Worm (Caenorhabditis elegans) whole organism, late embryonic: Measurements from ENCODE around the gene str-217.

Experiments
- C38D4.7 ChIP-seq: fragments of 200-800 bp; sonication (Bioruptor generic); optimal IDR thresholded peaks from 2 replicates; lab custom pipeline; 2018; ENCODE audit warnings: mild to moderate bottlenecking, missing genetic modification characterization, moderate library complexity, missing compliant biosample characterization
- K02D7.2 ChIP-seq: sonication (generic microtip); optimal IDR thresholded peaks from 2 replicates; lab custom pipeline; 2017; ENCODE audit warnings: mild to moderate bottlenecking, missing genetic modification characterization, missing compliant biosample characterization
- K09A11.1 ChIP-seq: sonication (generic microtip); optimal IDR thresholded peaks from 2 replicates; lab custom pipeline; 2017; ENCODE audit warnings: antibody characterized with exemption, mild to moderate bottlenecking, missing genetic modification characterization, missing compliant biosample characterization; ENCODE audit not compliant: insufficient read depth
- T23F11.4 ChIP-seq: fragments of 200-800 bp; sonication (Bioruptor generic); optimal IDR thresholded peaks from 2 replicates; lab custom pipeline; 2018; ENCODE audit warnings: mild to moderate bottlenecking, missing genetic modification characterization, missing compliant biosample characterization
- Y22D7AL.16 ChIP-seq: sonication (generic microtip); optimal IDR thresholded peaks from 2 replicates; lab custom pipeline; 2016; ENCODE audit warnings: missing genetic modification characterization, missing compliant biosample characterization
- ahr-1 ChIP-seq: sonication (generic microtip); optimal IDR thresholded peaks from 2 replicates; lab custom pipeline; 2016; ENCODE audit warnings: missing genetic modification characterization, missing compliant biosample characterization
- ceh-14 ChIP-seq: sonication (generic microtip); optimal IDR thresholded peaks from 2 replicates; lab custom pipeline; 2016; ENCODE audit warnings: missing genotype, missing genetic modification characterization, missing compliant biosample characterization
- ceh-18 ChIP-seq: sonication (generic microtip); optimal IDR thresholded peaks from 2 replicates; lab custom pipeline; 2016; ENCODE audit warnings: missing genetic modification characterization, missing compliant biosample characterization
- ceh-19 ChIP-seq: fragments of 200-800 bp; sonication (Bioruptor generic); optimal IDR thresholded peaks from 2 replicates; lab custom pipeline; 2018; ENCODE audit warnings: mild to moderate bottlenecking, missing genetic modification characterization, missing compliant biosample characterization
- ceh-2 ChIP-seq: sonication (generic microtip); optimal IDR thresholded peaks from 2 replicates; lab custom pipeline; 2016; ENCODE audit warnings: missing genotype, missing genetic modification characterization, missing compliant biosample characterization
- ceh-22 ChIP-seq: sonication (generic microtip); optimal IDR thresholded peaks from 2 replicates; lab custom pipeline; 2017; ENCODE audit warnings: missing biosample characterization, missing genetic modification characterization
- ceh-30 ChIP-seq: fragments of 150-350 bp; optimal IDR thresholded peaks from 2 replicates; lab custom pipeline; 2014; ENCODE audit warnings: missing biosample characterization, missing genetic modification characterization
- ceh-31 ChIP-seq: sonication (generic microtip); optimal IDR thresholded peaks from 2 replicates; lab custom pipeline; 2016; ENCODE audit warnings: missing genetic modification characterization, missing compliant biosample characterization
- ceh-34 ChIP-seq: sonication (generic microtip); optimal IDR thresholded peaks from 2 replicates; lab custom pipeline; 2016; ENCODE audit warnings: mild to moderate bottlenecking, missing genetic modification characterization, missing compliant biosample characterization
- ceh-45 ChIP-seq: fragments of 200-800 bp; sonication (Bioruptor generic); IDR thresholded peaks from 2 replicates; pipeline ENCODE4 v1.3.6; 2022; ENCODE audit warnings: missing genetic modification reagents, missing genetic modification characterization, missing compliant biosample characterization
- ceh-48 ChIP-seq: sonication (generic microtip); optimal IDR thresholded peaks from 2 replicates; lab custom pipeline; 2016; ENCODE audit warnings: missing genetic modification characterization, inconsistent platforms, missing compliant biosample characterization
- ceh-6 ChIP-seq: fragments of 200-800 bp; sonication (Bioruptor generic); optimal IDR thresholded peaks from 2 replicates; lab custom pipeline; 2018; ENCODE audit warnings: mild to moderate bottlenecking, missing genetic modification characterization, missing compliant biosample characterization
- ceh-9 ChIP-seq: sonication (generic microtip); optimal IDR thresholded peaks from 2 replicates; lab custom pipeline; 2016; ENCODE audit warnings: mild to moderate bottlenecking, missing genetic modification characterization, inconsistent platforms, missing compliant biosample characterization
- che-1 ChIP-seq: sonication (generic microtip); optimal IDR thresholded peaks from 2 replicates; lab custom pipeline; 2016; ENCODE audit warnings: mild to moderate bottlenecking, missing genetic modification characterization, missing compliant biosample characterization
- elt-2 ChIP-seq: sonication (generic microtip); optimal IDR thresholded peaks from 2 replicates; lab custom pipeline; 2016; ENCODE audit warnings: missing genetic modification reagents, missing genetic modification characterization, missing compliant biosample characterization
- eyg-1 ChIP-seq: sonication (generic microtip); optimal IDR thresholded peaks from 2 replicates; lab custom pipeline; 2016; ENCODE audit warnings: missing genotype, missing genetic modification characterization, missing compliant biosample characterization
- fkh-6 ChIP-seq: sonication (generic microtip); optimal IDR thresholded peaks from 2 replicates; lab custom pipeline; 2016; ENCODE audit warnings: missing genetic modification characterization, missing compliant biosample characterization
- gmeb-2 ChIP-seq: sonication (generic microtip); optimal IDR thresholded peaks from 2 replicates; lab custom pipeline; 2016; ENCODE audit warnings: missing genetic modification characterization, inconsistent platforms, missing compliant biosample characterization
- hlh-13 ChIP-seq: fragments of 200-800 bp; sonication (Bioruptor generic); optimal IDR thresholded peaks from 2 replicates; lab custom pipeline; 2018; ENCODE audit warnings: mild to moderate bottlenecking, missing genetic modification characterization, missing compliant biosample characterization
- hlh-15 ChIP-seq: sonication (generic microtip); optimal IDR thresholded peaks from 2 replicates; lab custom pipeline; 2016; ENCODE audit warnings: missing genetic modification characterization, missing compliant biosample characterization
- hlh-30 ChIP-seq: sonication (generic microtip); optimal IDR thresholded peaks from 2 replicates; lab custom pipeline; 2017; ENCODE audit warnings: antibody characterized with exemption, missing genetic modification characterization, missing compliant biosample characterization; ENCODE audit not compliant: insufficient read depth
- hlh-6 ChIP-seq: sonication (generic microtip); optimal IDR thresholded peaks from 2 replicates; lab custom pipeline; 2016; ENCODE audit warnings: missing genotype, missing genetic modification characterization, missing compliant biosample characterization
- lin-11 ChIP-seq: fragments of 200-800 bp; sonication (Bioruptor generic); optimal IDR thresholded peaks from 2 replicates; lab custom pipeline; 2018; ENCODE audit warnings: mild to moderate bottlenecking, missing genetic modification characterization, missing compliant biosample characterization
- mec-3 ChIP-seq: sonication (generic microtip); optimal IDR thresholded peaks from 2 replicates; lab custom pipeline; 2016; ENCODE audit warnings: borderline replicate concordance, missing genetic modification characterization, missing compliant biosample characterization
- nfya-1 ChIP-seq: sonication (generic microtip); optimal IDR thresholded peaks from 2 replicates; lab custom pipeline; 2017; ENCODE audit warnings: missing genetic modification characterization, mild to moderate bottlenecking, missing compliant biosample characterization, antibody characterized with exemption, moderate library complexity
- nhr-11 ChIP-seq: fragments of 150-350 bp; optimal IDR thresholded peaks from 2 replicates; lab custom pipeline; 2014; ENCODE audit warnings: missing biosample characterization, missing genetic modification characterization
- npax-4 ChIP-seq: sonication (generic microtip); optimal IDR thresholded peaks from 2 replicates; lab custom pipeline; 2016; ENCODE audit warnings: missing genetic modification characterization, missing compliant biosample characterization
- pag-3 ChIP-seq: sonication (generic microtip); optimal IDR thresholded peaks from 2 replicates; lab custom pipeline; 2016; ENCODE audit warnings: missing compliant biosample characterization, missing genetic modification characterization, borderline replicate concordance
- pat-9 ChIP-seq: fragments of 200-800 bp; sonication (Bioruptor generic); optimal IDR thresholded peaks from 2 replicates; lab custom pipeline; 2018; ENCODE audit warnings: mild to moderate bottlenecking, missing genetic modification characterization, moderate library complexity, missing compliant biosample characterization
- pax-1 ChIP-seq: fragments of 150-350 bp; optimal IDR thresholded peaks from 2 replicates; lab custom pipeline; 2014; ENCODE audit warnings: missing biosample characterization, missing genetic modification characterization
- pha-2 ChIP-seq: sonication (generic microtip); optimal IDR thresholded peaks from 2 replicates; lab custom pipeline; 2017; ENCODE audit warnings: mild to moderate bottlenecking, missing genetic modification characterization, missing compliant biosample characterization
- pha-4 ChIP-seq: fragments of 150-350 bp; optimal IDR thresholded peaks from 2 replicates; lab custom pipeline; 2018; ENCODE audit warnings: missing biosample characterization, missing genetic modification reagents, missing genetic modification characterization
- pros-1 ChIP-seq: fragments of 150-350 bp; optimal IDR thresholded peaks from 2 replicates; lab custom pipeline; 2014; ENCODE audit warnings: missing biosample characterization, missing genetic modification reagents, missing genetic modification characterization
- ref-2 ChIP-seq: sonication (generic microtip); optimal IDR thresholded peaks from 2 replicates; lab custom pipeline; 2016; ENCODE audit warnings: missing genetic modification characterization, missing compliant biosample characterization
- rnt-1 ChIP-seq: sonication (generic microtip); optimal IDR thresholded peaks from 2 replicates; lab custom pipeline; 2016; ENCODE audit warnings: missing genetic modification characterization, missing compliant biosample characterization
- sdc-2 ChIP-seq: sonication (generic microtip); optimal IDR thresholded peaks from 2 replicates; lab custom pipeline; 2016; ENCODE audit warnings: missing genotype, missing genetic modification characterization, missing compliant biosample characterization
- sox-4 ChIP-seq: sonication (generic microtip); optimal IDR thresholded peaks from 2 replicates; lab custom pipeline; 2017; ENCODE audit warnings: mild to moderate bottlenecking, missing genetic modification characterization, inconsistent platforms, missing compliant biosample characterization
- syd-9 ChIP-seq: sonication (generic microtip); optimal IDR thresholded peaks from 2 replicates; lab custom pipeline; 2016; ENCODE audit warnings: mild to moderate bottlenecking, missing genetic modification characterization, moderate library complexity, missing compliant biosample characterization
- tbx-2 ChIP-seq: sonication (generic microtip); optimal IDR thresholded peaks from 2 replicates; lab custom pipeline; 2016; ENCODE audit warnings: missing genetic modification characterization, missing compliant biosample characterization
- unc-55 ChIP-seq: sonication (generic microtip); optimal IDR thresholded peaks from 2 replicates; lab custom pipeline; 2017; ENCODE audit warnings: missing biosample characterization, missing genetic modification reagents, missing genetic modification characterization

Gene str-217

DNA sequence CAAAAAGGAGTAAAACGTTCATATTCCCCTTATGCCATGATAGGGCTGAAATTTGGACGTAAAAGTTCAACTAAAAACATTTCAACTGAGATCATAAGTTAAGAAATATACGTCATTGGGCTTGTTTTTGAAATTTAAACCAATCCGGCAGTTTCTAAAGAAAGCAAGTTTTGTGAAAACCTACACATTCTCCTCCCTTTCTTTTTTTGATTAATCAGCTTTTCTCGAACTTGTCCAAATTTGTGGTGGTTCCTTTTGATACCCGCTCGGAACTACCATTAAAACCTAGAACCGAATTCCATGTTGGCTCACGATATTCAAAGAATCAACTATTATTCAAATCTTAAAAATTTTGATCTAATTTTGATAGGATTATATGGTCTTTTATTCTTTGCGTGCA lies 19.7 kb downstream of the str-217 start, which contains the start of gene srz-54:
Gene srz-54 (plus strand): TSS at position 301 of the 400 bp plus-strand sequence.
- TF ChIP-seq npax-4 (tag; lab: Kevin White, UChicago) (no peak), pag-3 (tag; lab: Kevin White, UChicago) (no peak), ceh-19 (GFP tag; lab: Kevin White, UChicago) (no peak), sox-4 (tag; lab: Kevin White, UChicago) (no peak), syd-9 (tag; lab: Kevin White, UChicago) (no peak), pha-4 (tag; lab: Kevin White, UChicago) (no peak), tbx-2 (tag; lab: Kevin White, UChicago) (no peak), ceh-48 (tag; lab: Kevin White, UChicago) (no peak), K02D7.2 (no peak), ceh-34 (tag; lab: Kevin White, UChicago) (no peak), hlh-30 (no peak), sdc-2 (tag; lab: Kevin White, UChicago) (no peak), ceh-30 (no peak)

DNA sequence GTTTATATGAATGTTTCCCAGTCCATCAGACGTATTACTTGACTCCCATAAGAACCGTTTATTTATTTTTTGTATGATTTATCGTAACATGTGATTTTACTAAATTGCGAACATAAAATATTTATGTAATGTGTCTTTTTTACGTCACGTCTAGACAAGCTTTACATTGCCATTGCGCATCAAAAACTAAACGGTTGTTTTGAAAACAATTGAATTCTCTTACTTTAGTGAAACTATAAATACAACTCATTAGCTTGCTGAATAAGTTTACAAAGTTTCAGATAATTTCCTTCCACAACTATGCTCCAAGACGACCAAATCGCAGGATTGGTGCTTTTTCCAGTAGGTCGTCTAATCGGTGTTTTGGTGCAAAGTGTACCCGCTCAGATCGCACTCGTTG lies 25.2 kb downstream of the str-217 start, which contains the start of gene srx-54:
Gene srx-54 (plus strand): TSS at position 301 of the 400 bp plus-strand sequence.
- TF ChIP-seq hlh-6 (no peak), lin-11 (tag; lab: Kevin White, UChicago) (no peak), nfya-1 (tag; lab: Kevin White, UChicago) (no peak), ceh-2 (no peak), pax-1 (tag; lab: Kevin White, UChicago) (no peak), ahr-1 (tag; lab: Kevin White, UChicago) (no peak), fkh-6 (no peak), C38D4.7 (GFP tag; lab: Kevin White, UChicago) (no peak), hlh-15 (tag; lab: Kevin White, UChicago) (no peak)

DNA sequence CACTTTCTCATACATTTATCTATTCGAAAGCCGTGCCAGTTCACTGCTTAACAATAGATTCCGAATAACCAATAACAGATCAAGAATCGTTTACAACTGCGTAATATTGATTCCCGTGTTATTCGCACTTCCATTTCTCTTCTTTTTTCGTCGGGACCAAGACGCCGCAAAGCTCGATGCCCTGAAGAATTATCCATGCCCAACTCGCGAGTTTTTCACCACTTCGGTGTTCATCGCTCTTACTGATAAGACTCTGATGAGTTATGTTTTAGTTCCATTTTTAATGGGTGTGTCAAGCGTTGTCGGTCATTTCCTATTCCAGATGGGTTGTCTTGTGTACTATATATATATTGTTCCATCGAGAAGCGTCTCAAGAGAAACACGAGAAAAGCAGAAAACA lies 26.8 kb downstream of the str-217 start:
- TF ChIP-seq eyg-1 (tag; lab: Kevin White, UChicago) (no peak), ref-2 (tag; lab: Kevin White, UChicago) (no peak), hlh-13 (GFP tag; lab: Kevin White, UChicago) (no peak), ceh-18 (tag; lab: Kevin White, UChicago) (no peak), pha-2 (no peak), T23F11.4 (no peak), C38D4.7 (GFP tag; lab: Kevin White, UChicago) (no peak), K09A11.1 (tag; lab: Kevin White, UChicago) (no peak)
- TF ChIP-seq, all 69 proteins: peak for 0

DNA sequence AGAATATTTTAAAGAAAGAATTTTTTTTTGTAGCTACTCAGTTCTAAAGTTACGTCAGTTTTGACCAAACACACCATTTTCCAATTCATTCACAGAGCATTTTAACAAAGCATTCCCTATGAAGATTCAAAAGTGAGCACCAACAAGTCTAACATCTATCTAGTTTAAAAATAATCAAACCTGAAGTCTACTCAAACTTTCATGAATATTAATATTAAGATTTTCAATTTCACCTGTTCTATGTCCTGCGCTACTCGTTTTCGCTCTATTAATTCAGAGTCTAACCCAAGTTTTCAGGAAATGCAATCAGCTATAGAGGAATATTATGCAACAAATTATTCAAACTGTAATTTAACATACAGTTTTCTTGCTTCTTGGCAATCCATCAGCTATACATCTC lies 28.0 kb downstream of the str-217 start, which contains the start of gene srh-119:
Gene srh-119 (plus strand): TSS at position 301 of the 400 bp plus-strand sequence.
- TF ChIP-seq nhr-11 (no peak), tbx-2 (tag; lab: Kevin White, UChicago) (no peak), ceh-48 (tag; lab: Kevin White, UChicago) (no peak), rnt-1 (tag; lab: Kevin White, UChicago) (no peak), che-1 (no peak), gmeb-2 (no peak), ceh-31 (no peak), elt-2 (tag; lab: Kevin White, UChicago) (no peak)

DNA sequence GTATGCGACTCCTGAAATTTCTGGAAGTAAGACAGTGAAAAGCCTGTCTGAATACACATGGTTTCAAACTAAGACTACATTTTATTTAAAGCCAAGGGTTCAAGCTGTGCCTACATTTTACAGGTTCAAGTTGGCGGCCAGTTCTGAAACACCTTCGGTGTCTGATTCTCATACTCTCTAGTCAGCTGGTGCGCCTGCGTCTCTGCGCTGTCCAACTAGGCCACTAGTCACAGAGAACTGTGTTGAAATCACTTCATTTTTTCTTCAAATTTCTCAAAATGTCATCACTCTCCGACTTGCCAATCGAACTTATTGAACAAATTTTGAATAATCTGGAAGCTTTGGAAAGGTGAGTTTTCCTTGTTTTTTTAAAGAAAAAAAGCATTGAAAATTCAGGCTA lies 33.5 kb downstream of the str-217 start, which contains the start of gene fbxa-90:
Gene fbxa-90 (plus strand): TSS at position 179 of the 400 bp plus-strand sequence.
- TF ChIP-seq sdc-2 (tag; lab: Kevin White, UChicago) (no peak), ceh-14 (tag; lab: Kevin White, UChicago) (no peak), C38D4.7 (GFP tag; lab: Kevin White, UChicago) (no peak), K02D7.2 (no peak), syd-9 (tag; lab: Kevin White, UChicago) (no peak), unc-55 (GFP tag; lab: Kevin White, UChicago) (no peak), mec-3 (tag; lab: Kevin White, UChicago) (no peak), Y22D7AL.16 (no peak), ceh-45 (GFP tag; lab: Robert Waterston, UW) (no peak), pha-2 (no peak), ceh-22 (tag; lab: Kevin White, UChicago) (no peak), pat-9 (tag; lab: Kevin White, UChicago) (no peak), ref-2 (tag; lab: Kevin White, UChicago) (no peak), pros-1 (tag; lab: Kevin White, UChicago) (no peak), ceh-30 (no peak), ceh-6 (GFP tag; lab: Kevin White, UChicago) (no peak), hlh-13 (GFP tag; lab: Kevin White, UChicago) (no peak), fkh-6 (no peak), ceh-9 (tag; lab: Kevin White, UChicago) (no peak)
